Worm (Caenorhabditis elegans) whole organism, L3 larva: ENCODE results near the gene trf-1.
"Not testable (repeated sequence)": the region's sequence is repeated elsewhere in the genome, so short reads cannot be mapped to it uniquely, and the experiment has no call there.

Experiments
- R02D3.7 ChIP-seq: fragments of 150-350 bp; optimal IDR thresholded peaks from 2 replicates; lab custom pipeline; 2014; ENCODE audit warnings: missing biosample characterization, missing genetic modification characterization
- ceh-28 ChIP-seq: fragments of 150-350 bp; optimal IDR thresholded peaks from 2 replicates; lab custom pipeline; 2014; ENCODE audit warnings: missing biosample characterization, missing genetic modification reagents, missing genetic modification characterization
- ceh-9 ChIP-seq: sonication (generic microtip); optimal IDR thresholded peaks from 2 replicates; lab custom pipeline; 2018; ENCODE audit warnings: missing biosample characterization, missing genetic modification characterization
- elt-3 ChIP-seq, 3 experiments: fragments of 150-350 bp in 1 of 3; sonication (generic microtip) in 2 of 3; optimal IDR thresholded peaks; 2 replicates in 2 of 3; 4 replicates in 1 of 3; lab custom pipeline; 2014 to 2017; ENCODE audit warnings: missing biosample characterization in 3 of 3, missing genetic modification characterization in 3 of 3
- mdl-1 ChIP-seq: fragments of 150-350 bp; optimal IDR thresholded peaks from 2 replicates; lab custom pipeline; 2014; ENCODE audit warnings: missing biosample characterization, missing genetic modification characterization
- pha-4 ChIP-seq: fragments of 150-350 bp; optimal IDR thresholded peaks from 2 replicates; lab custom pipeline; 2014; ENCODE audit warnings: missing biosample characterization, missing genetic modification reagents, missing genetic modification characterization
- snpc-4 ChIP-seq: fragments of 150-350 bp; optimal IDR thresholded peaks from 2 replicates; lab custom pipeline; 2014; ENCODE audit warnings: missing biosample characterization, missing genetic modification characterization

- not testable (repeated sequence) for TF ChIP-seq R02D3.7; snpc-4; pha-4 (tag; lab: Kevin White, UChicago); mdl-1; ceh-28; elt-3 (tag; optimal IDR thresholded peaks at IDR 0.05; lab: Kevin White, UChicago); ceh-9 (tag; lab: Kevin White, UChicago)
Observed at ce11 chrIII:13401673-13402258, 28.5 kb upstream of the trf-1 start, which contains the start of the genes srlf-9 and srlf-10.
